Fruit fly (Drosophila melanogaster): ENCODE measurements around the gene yem.

Gene yem

DNA sequence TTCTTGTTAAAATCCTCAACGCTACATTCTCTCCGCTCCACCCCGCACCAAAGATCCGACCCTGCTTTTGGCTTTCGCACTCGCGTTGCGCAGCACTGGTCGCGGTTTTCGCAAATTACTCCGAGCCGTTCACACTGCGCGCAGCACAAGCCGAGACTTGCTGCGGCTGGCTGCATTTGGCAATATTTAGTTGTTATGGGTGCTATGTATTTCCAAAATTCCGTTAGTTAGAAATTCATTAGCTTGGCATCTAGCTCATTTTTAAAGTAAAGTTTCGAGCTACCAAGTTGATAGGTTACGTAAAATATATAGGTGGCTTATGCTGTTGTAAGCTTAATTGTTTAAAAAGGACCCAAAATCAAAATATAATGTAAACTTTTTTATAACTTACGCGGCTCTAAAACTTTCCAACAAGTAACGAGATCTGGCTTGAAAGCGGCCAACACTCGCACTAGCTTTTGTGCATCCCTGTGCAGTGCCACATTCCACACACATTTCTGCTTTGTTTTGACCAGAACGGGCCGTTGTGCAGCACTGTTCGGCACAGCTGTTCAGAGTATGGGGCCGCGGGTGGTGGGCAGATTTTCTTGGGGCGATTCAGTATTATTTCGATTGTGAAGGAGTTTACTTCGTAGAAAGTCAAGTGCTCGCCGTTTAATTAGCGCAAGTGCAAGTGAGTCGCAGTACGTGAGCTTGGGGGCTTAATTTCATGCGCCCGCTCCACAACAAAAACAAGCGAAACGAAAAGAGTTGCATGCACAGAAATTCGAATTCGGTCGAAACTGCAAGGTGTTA, at the start of gene yem, which contains the start of gene Ctl2:
Gene yem, minus strand, starts transcription at position 63 of the 795 bp plus-strand sequence.
Gene Ctl2, plus strand, starts transcription at position 554 of the 795 bp plus-strand sequence.
- TF ChIP-seq Dfd (GFP tag; optimal IDR thresholded peaks at IDR 0.05) (no peak), kay (GFP tag; optimal IDR thresholded peaks at IDR 0.05) (peak; percentile 64), cwo (GFP tag; optimal IDR thresholded peaks at IDR 0.05) (peak; percentile 25), CG7556 (GFP tag; optimal IDR thresholded peaks at IDR 0.05) (peak; percentile 78), CG3065 (GFP tag; optimal IDR thresholded peaks at IDR 0.05) (peak; percentile 37), CG30431 (GFP tag; optimal IDR thresholded peaks at IDR 0.05) (peak; percentile 56), gcm2 (GFP tag; optimal IDR thresholded peaks at IDR 0.05) (peak; percentile 46), phol (tag; optimal IDR thresholded peaks at IDR 0.05) (peak; percentile 75), wek (GFP tag; optimal IDR thresholded peaks at IDR 0.05) (no peak), CG8765 (GFP tag; IDR thresholded peaks at IDR 0.05) (0 out of 2 replicates have a peak, but pooled peaks have one; percentile 7), CG18011 (GFP tag; optimal IDR thresholded peaks at IDR 0.05) (peak; percentile 32), CG31224 (GFP tag; IDR thresholded peaks at IDR 0.05) (no peak; the same call in none of the 2 replicates), oc (tag; optimal IDR thresholded peaks at IDR 0.05) (peak; percentile 7), gsb-n (tag; optimal IDR thresholded peaks at IDR 0.05) (peak; percentile 35), sens (GFP tag) (peak; percentile 95), Mad (GFP tag; optimal IDR thresholded peaks at IDR 0.05) (peak; percentile 67), CG10543 (GFP tag; optimal IDR thresholded peaks at IDR 0.05) (peak; percentile 71), HmgZ (tag; optimal IDR thresholded peaks at IDR 0.05) (peak; percentile 65), toy (GFP tag; IDR thresholded peaks at IDR 0.05) (no peak), CG32532 (GFP tag; IDR thresholded peaks at IDR 0.05) (no peak; the same call in none of the 2 replicates), exex (tag; optimal IDR thresholded peaks at IDR 0.05) (peak; percentile 28), wor (GFP tag; IDR thresholded peaks at IDR 0.05) (peak; percentile 47; the same call in 1 of the 2 replicates), Ssrp (tag; optimal IDR thresholded peaks at IDR 0.05) (peak; percentile 65), NC2β (GFP tag; optimal IDR thresholded peaks at IDR 0.05) (peak; percentile 59), CG1233 (GFP tag; optimal IDR thresholded peaks at IDR 0.05) (peak; percentile 48), CG16779 (GFP tag; IDR thresholded peaks at IDR 0.05) (peak; percentile 36; the same call in 1 of the 2 replicates), knrl (GFP tag; IDR thresholded peaks at IDR 0.05; ENCODE audit: partially characterized antibody) (no peak; the same call in 2 of the 3 replicates), CG17829 (tag; optimal IDR thresholded peaks at IDR 0.05) (peak; percentile 72), CG9932 (GFP tag; IDR thresholded peaks at IDR 0.05) (peak; percentile 90), vnd (GFP tag; IDR thresholded peaks at IDR 0.05; ENCODE audit: partially characterized antibody) (no peak), shn (GFP tag; optimal IDR thresholded peaks at IDR 0.05) (peak; percentile 90), CG2202 (tag; optimal IDR thresholded peaks at IDR 0.05) (peak; percentile 6), CG17912 (GFP tag; optimal IDR thresholded peaks at IDR 0.05) (no peak), lov (optimal IDR thresholded peaks at IDR 0.05) (no peak), lov (GFP tag; IDR thresholded peaks at IDR 0.05) (peak; percentile 16; the same call in 1 of the 3 replicates), CG33213 (GFP tag; optimal IDR thresholded peaks at IDR 0.05) (peak; percentile 25), CG6791 (GFP tag; IDR thresholded peaks at IDR 0.05; ENCODE audit: partially characterized antibody) (peak; percentile 29; the same call in 1 of the 3 replicates), CG15479 (GFP tag; optimal IDR thresholded peaks at IDR 0.05) (no peak), CG17359 (tag; optimal IDR thresholded peaks at IDR 0.05) (peak; percentile 11), CG18599 (GFP tag; optimal IDR thresholded peaks at IDR 0.05) (peak; percentile 69), nerfin-1 (tag; optimal IDR thresholded peaks at IDR 0.05) (peak; percentile 81), z (GFP tag; IDR thresholded peaks at IDR 0.05) (no peak), HmgD (GFP tag; optimal IDR thresholded peaks at IDR 0.05) (peak; percentile 64), CG13296 (GFP tag; optimal IDR thresholded peaks at IDR 0.05) (peak; percentile 17), CG42726 (GFP tag; IDR thresholded peaks at IDR 0.05; ENCODE audit: partially characterized antibody) (peak; percentile 71), gce (GFP tag; IDR thresholded peaks at IDR 0.05) (peak; percentile 29; the same call in 1 of the 3 replicates), sc (optimal IDR thresholded peaks at IDR 0.05) (no peak), sc (GFP tag; optimal IDR thresholded peaks at IDR 0.05) (peak; percentile 12), Deaf1 (tag; optimal IDR thresholded peaks at IDR 0.05) (no peak)

Data from whole organism, embryonic.